Fruit fly (Drosophila melanogaster) S2 (cell line): ENCODE measurements around the gene Ork1.

ENCODE experiments used
- CG8478 ChIP-seq: fragments of >200 bp; optimal IDR thresholded peaks from 2 replicates; lab custom pipeline; 2018
- CTCF ChIP-seq, 2 experiments: fragments of >200 bp; optimal IDR thresholded peaks; 2 replicates each; lab custom pipeline; 2018

- peak; percentile 94 to 98 for TF ChIP-seq CTCF (optimal IDR thresholded peaks at IDR 0.05; lab: Kevin White, UChicago)
- no peak for TF ChIP-seq CG8478
These were observed 58.7 kb downstream of the Ork1 start for dm6 chrX:10832369-10832768.
